Worm (Caenorhabditis elegans) whole organism, midembryonic: ENCODE measurements around the gene daf-19.

Source experiments
- flt-1 ChIP-seq: fragments of 200-800 bp; sonication (Bioruptor generic); IDR thresholded peaks from 2 replicates; pipeline ENCODE4 v1.3.6; 2022; ENCODE audit warnings: missing genetic modification characterization, missing compliant biosample characterization
- med-1 ChIP-seq: sonication (generic microtip); optimal IDR thresholded peaks from 2 replicates; lab custom pipeline; 2017; ENCODE audit warnings: missing genetic modification characterization, mild to moderate bottlenecking, missing compliant biosample characterization, antibody characterized with exemption, missing genetic modification reagents; ENCODE audit not compliant: insufficient read depth
- ref-1 ChIP-seq: fragments of 200-800 bp; sonication (Bioruptor generic); conservative IDR thresholded peaks from 2 replicates; pipeline ENCODE4 v1.3.6; 2022; ENCODE audit warnings: missing genetic modification reagents, missing genetic modification characterization, missing compliant biosample characterization

DNA sequence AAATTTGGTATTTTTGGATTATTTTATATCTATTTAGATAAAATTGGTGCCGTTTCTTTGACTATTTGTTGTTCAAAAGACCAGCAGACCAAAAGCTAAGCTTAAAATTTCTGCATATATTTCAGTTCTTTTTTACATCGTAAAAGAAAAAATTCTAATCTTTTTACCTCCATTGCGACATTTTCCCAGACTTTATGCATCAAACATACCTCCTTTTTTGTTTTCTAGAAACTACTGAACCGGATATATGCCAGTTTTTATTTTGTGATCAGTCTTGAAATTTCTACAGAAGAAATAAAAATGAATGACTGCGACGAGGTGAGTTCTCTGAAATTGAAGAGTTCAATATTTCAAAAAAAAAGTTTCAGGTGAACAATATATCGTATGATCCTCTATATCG is 25.5 kb upstream of the daf-19 start, which contains the start of gene srb-6:
- no peak for TF ChIP-seq ref-1
- TF ChIP-seq med-1 (GFP tag; lab: Kevin White, UChicago) = no peak
- TF ChIP-seq flt-1 (GFP tag; lab: Robert Waterston, UW) = no peak
